Worm (Caenorhabditis elegans) whole organism, L2 larva: ENCODE data around the gene B0284.3.

Source experiments
- F13H6.1 ChIP-seq: sonication (generic microtip); optimal IDR thresholded peaks from 2 replicates; lab custom pipeline; 2016; ENCODE audit warnings: missing genetic modification characterization, missing compliant biosample characterization
- R02D3.7 ChIP-seq: fragments of 150-350 bp; optimal IDR thresholded peaks from 2 replicates; lab custom pipeline; 2014; ENCODE audit warnings: missing biosample characterization, missing genetic modification characterization
- aly-2 ChIP-seq: fragments of 150-350 bp; optimal IDR thresholded peaks from 2 replicates; lab custom pipeline; 2014; ENCODE audit warnings: missing biosample characterization, missing genetic modification characterization
- lin-11 ChIP-seq: fragments of 150-350 bp; sonication (generic microtip); optimal IDR thresholded peaks from 2 replicates; lab custom pipeline; 2014; ENCODE audit warnings: missing biosample characterization, missing genetic modification characterization, inconsistent platforms, mixed read lengths
- mbf-1 ChIP-seq: sonication (generic microtip); optimal IDR thresholded peaks from 2 replicates; lab custom pipeline; 2017; ENCODE audit warnings: missing biosample characterization, missing genetic modification characterization
- nhr-12 ChIP-seq: fragments of 150-350 bp; optimal IDR thresholded peaks from 2 replicates; lab custom pipeline; 2014; ENCODE audit warnings: missing biosample characterization, missing genetic modification characterization
- nhr-237 ChIP-seq: fragments of 150-350 bp; optimal IDR thresholded peaks from 2 replicates; lab custom pipeline; 2014; ENCODE audit warnings: missing biosample characterization, missing genetic modification characterization
- snpc-4 ChIP-seq: fragments of 150-350 bp; optimal IDR thresholded peaks from 2 replicates; lab custom pipeline; 2014; ENCODE audit warnings: missing biosample characterization, missing genetic modification characterization
- unc-62 ChIP-seq: fragments of 150-350 bp; optimal IDR thresholded peaks from 2 replicates; lab custom pipeline; 2014; ENCODE audit warnings: missing biosample characterization, missing genetic modification reagents, missing genetic modification characterization
- ztf-11 ChIP-seq: sonication (generic microtip); optimal IDR thresholded peaks from 2 replicates; lab custom pipeline; 2017; ENCODE audit warnings: missing biosample characterization, missing genetic modification characterization
- ztf-4 ChIP-seq: fragments of 150-350 bp; optimal IDR thresholded peaks from 2 replicates; lab custom pipeline; 2014; ENCODE audit warnings: missing biosample characterization, missing genetic modification characterization

DNA sequence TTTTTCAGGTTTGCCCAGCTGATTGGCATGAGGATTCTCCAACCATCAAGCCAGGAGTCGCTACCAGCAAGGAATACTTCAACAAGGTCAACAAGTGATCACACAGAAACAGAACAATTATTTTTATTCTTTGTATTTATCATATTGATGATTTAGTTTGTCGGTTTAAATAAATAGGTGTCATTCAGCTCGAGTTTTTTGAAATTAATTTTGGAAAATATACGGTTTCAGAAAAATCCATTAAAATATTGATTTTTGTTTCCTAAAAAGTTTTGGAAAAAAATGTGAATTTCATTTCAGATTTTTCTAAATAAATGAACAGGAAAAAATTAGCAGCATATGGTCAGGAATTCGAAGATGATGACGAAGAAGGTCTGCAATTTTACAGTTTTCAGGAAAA lies 28.6 kb upstream of the B0284.3 start, which contains the start of gene gpch-1:
- TF ChIP-seq unc-62 (no peak), mbf-1 (tag; lab: Kevin White, UChicago) (no peak), ztf-11 (tag; lab: Kevin White, UChicago) (no peak), R02D3.7 (no peak), nhr-237 (no peak), aly-2 (no peak), ztf-4 (tag; lab: Kevin White, UChicago) (no peak), snpc-4 (tag; lab: Kevin White, UChicago) (no peak), lin-11 (tag; lab: Kevin White, UChicago) (no peak), nhr-12 (tag; lab: Kevin White, UChicago) (no peak), F13H6.1 (no peak)
